Worm (Caenorhabditis elegans) whole organism, L4 larva: Measurements from ENCODE around the gene C40A11.6.

ENCODE experiments used
- Y75B8A.6 ChIP-seq: fragments of 200-800 bp; sonication (Bioruptor generic); IDR thresholded peaks from 2 replicates; pipeline ENCODE4 v1.3.6; 2022; ENCODE audit warnings: missing genetic modification reagents, missing genetic modification characterization, missing compliant biosample characterization
- aly-2 ChIP-seq: sonication (generic microtip); optimal IDR thresholded peaks from 2 replicates; lab custom pipeline; 2018; ENCODE audit warnings: missing biosample characterization, missing genetic modification characterization
- daf-16 ChIP-seq, 3 experiments: sonication (generic microtip); optimal IDR thresholded peaks; 2 replicates each; lab custom pipeline; 2016 to 2017; ENCODE audit warnings: missing genetic modification characterization in 3 of 3, missing genetic modification reagents in 3 of 3, mild to moderate bottlenecking in 2 of 3, missing compliant biosample characterization in 2 of 3, missing biosample characterization in 1 of 3, moderate library complexity in 1 of 3
- dmd-9 ChIP-seq: fragments of 200-800 bp; sonication (Bioruptor generic); IDR thresholded peaks from 2 replicates; pipeline ENCODE4 v1.3.6; 2022; ENCODE audit warnings: missing genetic modification reagents, missing genetic modification characterization, missing compliant biosample characterization
- fos-1 ChIP-seq: fragments of 150-350 bp; optimal IDR thresholded peaks from 2 replicates; lab custom pipeline; 2014; ENCODE audit warnings: missing biosample characterization, missing genetic modification characterization
- lin-39 ChIP-seq: fragments of 150-350 bp; optimal IDR thresholded peaks from 2 replicates; lab custom pipeline; 2014; ENCODE audit warnings: missing biosample characterization, missing genetic modification reagents, missing genetic modification characterization
- lir-3 ChIP-seq: sonication (generic microtip); optimal IDR thresholded peaks from 2 replicates; lab custom pipeline; 2016; ENCODE audit warnings: mild to moderate bottlenecking, missing genetic modification characterization, missing compliant biosample characterization
- lsy-2 ChIP-seq, 2 experiments: fragments of 150-350 bp in 1 of 2; sonication (generic microtip) in 1 of 2; optimal IDR thresholded peaks; 2 replicates each; lab custom pipeline; 2014 to 2017; ENCODE audit warnings: missing biosample characterization in 2 of 2, missing genetic modification characterization in 2 of 2
- mep-1 ChIP-seq: fragments of 150-350 bp; sonication (generic microtip); optimal IDR thresholded peaks from 3 replicates; lab custom pipeline; 2014; ENCODE audit warnings: missing biosample characterization, missing genetic modification characterization
- mxl-2 ChIP-seq: fragments of 200-800 bp; sonication (Bioruptor generic); conservative IDR thresholded peaks from 2 replicates; pipeline ENCODE4 v1.3.6; 2022; ENCODE audit warnings: missing genetic modification reagents, missing genetic modification characterization, missing compliant biosample characterization
- snpc-4 ChIP-seq: fragments of 150-350 bp; optimal IDR thresholded peaks from 2 replicates; lab custom pipeline; 2014; ENCODE audit warnings: missing biosample characterization, missing genetic modification characterization
- unc-130 ChIP-seq: sonication (generic microtip); optimal IDR thresholded peaks from 2 replicates; lab custom pipeline; 2016; ENCODE audit warnings: missing genetic modification reagents, missing genetic modification characterization, missing compliant biosample characterization
- unc-62 ChIP-seq, 3 experiments: fragments of 150-350 bp in 1 of 3; sonication (generic microtip); optimal IDR thresholded peaks in 2 of 3; peaks in 1 of 3; 1 replicate in 1 of 3; 2 replicates in 2 of 3; lab custom pipeline; 2014 to 2017; ENCODE audit warnings: missing biosample characterization in 3 of 3, missing genetic modification characterization in 3 of 3, missing genetic modification reagents in 3 of 3, missing genotype in 1 of 3

ce11 chrII:2176688-2177087, 31.2 kb upstream of the C40A11.6 start, which contains the start of gene gba-1:
- no peak for TF ChIP-seq aly-2
- TF ChIP-seq mxl-2 (GFP tag; lab: Robert Waterston, UW): no peak
- no peak for TF ChIP-seq fos-1 (tag; lab: Kevin White, UChicago)
- TF ChIP-seq lsy-2 (tag; optimal IDR thresholded peaks at IDR 0.05; lab: Kevin White, UChicago): no peak
- TF ChIP-seq Y75B8A.6 (GFP tag; lab: Robert Waterston, UW): no peak
- TF ChIP-seq unc-130 (GFP tag; lab: Kevin White, UChicago): no peak
- TF ChIP-seq lin-39: no peak
- no peak for TF ChIP-seq unc-62 (GFP tag; optimal IDR thresholded peaks at IDR 0.05 in 1 of 2; lab: Kevin White, UChicago)
- no peak for TF ChIP-seq unc-62 (tag; optimal IDR thresholded peaks at IDR 0.05; lab: Kevin White, UChicago)
- no peak for TF ChIP-seq mep-1
- TF ChIP-seq lir-3 (tag; lab: Kevin White, UChicago): no peak
- TF ChIP-seq snpc-4 (tag; lab: Kevin White, UChicago): no peak
- TF ChIP-seq dmd-9 (GFP tag; lab: Robert Waterston, UW): no peak
- no peak for TF ChIP-seq daf-16 (GFP tag; optimal IDR thresholded peaks at IDR 0.05; lab: Kevin White, UChicago)
- peak; percentile 51 for TF ChIP-seq daf-16 (tag; optimal IDR thresholded peaks at IDR 0.05; lab: Kevin White, UChicago)
